Worm (Caenorhabditis elegans) whole organism, L1 larva: ENCODE measurements around the gene ptr-9.

Source experiments
- F16B12.6 ChIP-seq: fragments of 150-350 bp; optimal IDR thresholded peaks from 2 replicates; lab custom pipeline; 2014; ENCODE audit warnings: missing biosample characterization, missing genetic modification characterization
- Y116A8C.19 ChIP-seq: sonication (generic microtip); optimal IDR thresholded peaks from 2 replicates; lab custom pipeline; 2016; ENCODE audit warnings: missing compliant biosample characterization, missing genetic modification characterization, borderline replicate concordance
- alr-1 ChIP-seq: fragments of 200-800 bp; sonication (Bioruptor generic); optimal IDR thresholded peaks from 2 replicates; lab custom pipeline; 2018; ENCODE audit warnings: borderline replicate concordance, mild to moderate bottlenecking, missing genetic modification characterization, missing compliant biosample characterization
- ceh-88 ChIP-seq: fragments of 200-800 bp; sonication (Bioruptor generic); IDR thresholded peaks from 2 replicates; pipeline ENCODE4 v1.3.6; 2022; ENCODE audit warnings: missing genetic modification characterization, missing compliant biosample characterization
- ceh-90 ChIP-seq: sonication (generic microtip); optimal IDR thresholded peaks from 2 replicates; lab custom pipeline; 2016; ENCODE audit warnings: missing genetic modification characterization, missing compliant biosample characterization
- dsc-1 ChIP-seq: sonication (generic microtip); optimal IDR thresholded peaks from 2 replicates; lab custom pipeline; 2016; ENCODE audit warnings: mild to moderate bottlenecking, missing genetic modification characterization, missing compliant biosample characterization
- efl-1 ChIP-seq, 4 experiments: fragments of 150-350 bp; optimal IDR thresholded peaks in 3 of 4; peaks in 1 of 4; 1 replicate in 1 of 4; 2 replicates in 3 of 4; lab custom pipeline; 2014; ENCODE audit warnings: missing biosample characterization in 2 of 4, missing genetic modification characterization in 2 of 4, missing genetic modification reagents in 2 of 4
- efl-3 ChIP-seq: fragments of 200-800 bp; sonication (Bioruptor generic); optimal IDR thresholded peaks from 2 replicates; lab custom pipeline; 2018; ENCODE audit warnings: mild to moderate bottlenecking, missing genetic modification characterization, missing compliant biosample characterization
- egl-13 ChIP-seq: sonication (generic microtip); optimal IDR thresholded peaks from 2 replicates; lab custom pipeline; 2016; ENCODE audit warnings: missing genotype, missing genetic modification reagents, missing genetic modification characterization, missing compliant biosample characterization
- elt-2 ChIP-seq: sonication (generic microtip); optimal IDR thresholded peaks from 2 replicates; lab custom pipeline; 2016; ENCODE audit warnings: missing genetic modification characterization, mild to moderate bottlenecking, inconsistent platforms, missing compliant biosample characterization, missing genetic modification reagents
- fkh-10 ChIP-seq: sonication (generic microtip); optimal IDR thresholded peaks from 2 replicates; lab custom pipeline; 2017; ENCODE audit warnings: missing biosample characterization, missing genetic modification reagents, missing genetic modification characterization
- fkh-4 ChIP-seq: sonication (generic microtip); optimal IDR thresholded peaks from 2 replicates; lab custom pipeline; 2016; ENCODE audit warnings: missing compliant biosample characterization, missing genetic modification characterization, borderline replicate concordance
- fkh-8 ChIP-seq: sonication (generic microtip); optimal IDR thresholded peaks from 2 replicates; lab custom pipeline; 2016; ENCODE audit warnings: mild to moderate bottlenecking, missing genetic modification characterization, missing compliant biosample characterization
- fos-1 ChIP-seq: fragments of 150-350 bp; optimal IDR thresholded peaks from 2 replicates; lab custom pipeline; 2014; ENCODE audit warnings: missing biosample characterization, missing genetic modification characterization
- grh-1 ChIP-seq: fragments of 200-800 bp; sonication (Bioruptor generic); IDR thresholded peaks from 2 replicates; pipeline ENCODE4 v1.3.6; 2022; ENCODE audit warnings: missing genetic modification reagents, missing genetic modification characterization, missing compliant biosample characterization
- hlh-17 ChIP-seq: fragments of 200-800 bp; sonication (Bioruptor generic); optimal IDR thresholded peaks from 2 replicates; lab custom pipeline; 2018; ENCODE audit warnings: missing genetic modification characterization, mild to moderate bottlenecking, missing compliant biosample characterization, moderate library complexity, borderline replicate concordance
- hpl-2 ChIP-seq: fragments of 150-350 bp; optimal IDR thresholded peaks from 2 replicates; lab custom pipeline; 2014; ENCODE audit warnings: missing biosample characterization, missing genetic modification reagents, missing genetic modification characterization
- isw-1 ChIP-seq: fragments of 200-800 bp; sonication (Bioruptor generic); IDR thresholded peaks from 2 replicates; pipeline ENCODE4 v1.3.6; 2022; ENCODE audit warnings: missing genetic modification characterization, missing compliant biosample characterization
- jun-1 ChIP-seq: fragments of 150-350 bp; optimal IDR thresholded peaks from 2 replicates; lab custom pipeline; 2014; ENCODE audit warnings: missing biosample characterization, missing genetic modification reagents, missing genetic modification characterization
- lin-14 ChIP-seq: fragments of 200-800 bp; sonication (Bioruptor generic); optimal IDR thresholded peaks from 2 replicates; lab custom pipeline; 2018; ENCODE audit warnings: mild to moderate bottlenecking, missing genetic modification characterization, moderate library complexity, missing compliant biosample characterization
- lin-35 ChIP-seq, 2 experiments: fragments of 150-350 bp; optimal IDR thresholded peaks; 2 replicates each; lab custom pipeline; 2014; ENCODE audit warnings: missing biosample characterization in 2 of 2, missing genetic modification characterization in 2 of 2, missing genetic modification reagents in 2 of 2
- lsy-2 ChIP-seq, 2 experiments: fragments of 150-350 bp; optimal IDR thresholded peaks; 2 replicates each; lab custom pipeline; 2014; ENCODE audit warnings: missing biosample characterization in 2 of 2, missing genetic modification characterization in 2 of 2
- mdl-1 ChIP-seq, 2 experiments: fragments of 150-350 bp; optimal IDR thresholded peaks; 2 replicates each; lab custom pipeline; 2014 to 2017; ENCODE audit warnings: missing biosample characterization in 2 of 2, missing genetic modification characterization in 2 of 2, inconsistent platforms in 1 of 2
- mep-1 ChIP-seq: fragments of 150-350 bp; optimal IDR thresholded peaks from 2 replicates; lab custom pipeline; 2014; ENCODE audit warnings: missing biosample characterization, missing genetic modification characterization
- nhr-12 ChIP-seq: sonication (generic microtip); optimal IDR thresholded peaks from 2 replicates; lab custom pipeline; 2017; ENCODE audit warnings: missing biosample characterization, missing genetic modification characterization
- nhr-237 ChIP-seq: fragments of 150-350 bp; optimal IDR thresholded peaks from 2 replicates; lab custom pipeline; 2014; ENCODE audit warnings: missing biosample characterization, missing genetic modification characterization
- nhr-47 ChIP-seq: sonication (generic microtip); optimal IDR thresholded peaks from 2 replicates; lab custom pipeline; 2016; ENCODE audit warnings: mild to moderate bottlenecking, missing genetic modification characterization, moderate library complexity, missing compliant biosample characterization
- nhr-71 ChIP-seq: sonication (generic microtip); optimal IDR thresholded peaks from 2 replicates; lab custom pipeline; 2016; ENCODE audit warnings: mild to moderate bottlenecking, missing genetic modification characterization, moderate library complexity, missing compliant biosample characterization
- nhr-76 ChIP-seq: sonication (generic microtip); optimal IDR thresholded peaks from 2 replicates; lab custom pipeline; 2017; ENCODE audit warnings: missing biosample characterization, missing genetic modification characterization
- pax-3 ChIP-seq: fragments of 200-800 bp; sonication (Bioruptor generic); optimal IDR thresholded peaks from 2 replicates; lab custom pipeline; 2018; ENCODE audit warnings: mild to moderate bottlenecking, missing genetic modification characterization, moderate library complexity, missing compliant biosample characterization
- pqm-1 ChIP-seq: sonication (generic microtip); optimal IDR thresholded peaks from 3 replicates; lab custom pipeline; 2017; ENCODE audit warnings: missing biosample characterization, missing genetic modification characterization
- rnt-1 ChIP-seq: sonication (generic microtip); optimal IDR thresholded peaks from 2 replicates; lab custom pipeline; 2016; ENCODE audit warnings: mild to moderate bottlenecking, missing genetic modification characterization, moderate library complexity, missing compliant biosample characterization
- snpc-4 ChIP-seq: fragments of 150-350 bp; optimal IDR thresholded peaks from 2 replicates; lab custom pipeline; 2014; ENCODE audit warnings: missing biosample characterization, missing genetic modification characterization
- snu-23 ChIP-seq: sonication (generic microtip); optimal IDR thresholded peaks from 2 replicates; lab custom pipeline; 2016; ENCODE audit warnings: missing genetic modification characterization, missing compliant biosample characterization
- sox-4 ChIP-seq: sonication (generic microtip); optimal IDR thresholded peaks from 2 replicates; lab custom pipeline; 2016; ENCODE audit warnings: missing genetic modification characterization, missing compliant biosample characterization
- sup-37 ChIP-seq: fragments of 200-800 bp; sonication (Bioruptor generic); optimal IDR thresholded peaks from 2 replicates; lab custom pipeline; 2018; ENCODE audit warnings: mild to moderate bottlenecking, missing genetic modification characterization, missing compliant biosample characterization
- swsn-7 ChIP-seq: sonication (generic microtip); optimal IDR thresholded peaks from 2 replicates; lab custom pipeline; 2016; ENCODE audit warnings: missing genetic modification characterization, missing compliant biosample characterization
- tlp-1 ChIP-seq: fragments of 150-350 bp; optimal IDR thresholded peaks from 2 replicates; lab custom pipeline; 2014; ENCODE audit warnings: missing biosample characterization, missing genetic modification characterization
- unc-130 ChIP-seq: fragments of 150-350 bp; optimal IDR thresholded peaks from 2 replicates; lab custom pipeline; 2017; ENCODE audit warnings: missing biosample characterization, missing genetic modification characterization, inconsistent platforms
- unc-30 ChIP-seq: sonication (generic microtip); optimal IDR thresholded peaks from 2 replicates; lab custom pipeline; 2017; ENCODE audit warnings: missing biosample characterization, missing genetic modification characterization
- vab-15 ChIP-seq: sonication (generic microtip); optimal IDR thresholded peaks from 2 replicates; lab custom pipeline; 2017; ENCODE audit warnings: missing genotype, mild to moderate bottlenecking, missing genetic modification characterization, missing compliant biosample characterization
- xbp-1 ChIP-seq: sonication (generic microtip); optimal IDR thresholded peaks from 2 replicates; lab custom pipeline; 2016; ENCODE audit warnings: missing genetic modification characterization, missing compliant biosample characterization
- ztf-11 ChIP-seq, 2 experiments: sonication (generic microtip); optimal IDR thresholded peaks; 2 replicates each; lab custom pipeline; 2016 to 2017; ENCODE audit warnings: missing genetic modification characterization in 2 of 2, missing biosample characterization in 1 of 2, missing compliant biosample characterization in 1 of 2

ptr-9 gene

DNA sequence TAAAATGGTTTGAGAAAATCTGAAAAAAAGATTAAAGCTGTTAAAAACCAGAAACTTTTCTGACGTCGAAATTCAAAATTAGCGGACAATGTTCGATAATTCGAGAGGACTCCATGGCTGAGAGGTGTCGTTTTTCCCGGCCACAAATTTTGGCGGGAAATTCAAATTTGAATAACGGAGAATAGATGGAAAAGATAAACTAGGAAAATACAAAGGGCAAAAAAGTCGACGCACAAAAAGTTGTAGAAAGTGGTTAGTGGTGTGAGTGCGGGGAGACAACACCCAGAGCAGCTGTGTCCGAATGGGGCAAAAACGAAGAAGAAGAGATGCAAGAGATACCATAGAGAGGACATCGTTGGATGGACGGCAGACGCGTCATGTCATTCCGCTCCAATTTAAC is 29.6 kb upstream of the ptr-9 start, which contains the start of gene cls-3 (continued):
- TF ChIP-seq unc-130 (tag; lab: Kevin White, UChicago) = no peak
- peak; percentile 54 for TF ChIP-seq F16B12.6 (tag; lab: Kevin White, UChicago)
- no peak for TF ChIP-seq fkh-8
- TF ChIP-seq nhr-12 (tag; lab: Kevin White, UChicago) = no peak
- TF ChIP-seq sox-4 (tag; lab: Kevin White, UChicago) = no peak
- peak; percentile 61 for TF ChIP-seq snu-23 (GFP tag; lab: Kevin White, UChicago)
- TF ChIP-seq ztf-11 (tag; optimal IDR thresholded peaks at IDR 0.05; lab: Kevin White, UChicago) = peak in 1 of 2 experiments; percentile 45
- no peak for TF ChIP-seq pax-3 (tag; lab: Kevin White, UChicago)
- no peak for TF ChIP-seq nhr-76 (tag; lab: Kevin White, UChicago)
- TF ChIP-seq lsy-2 (tag; optimal IDR thresholded peaks at IDR 0.05; lab: Kevin White, UChicago) = peak; percentile 61 to 76
- no peak for TF ChIP-seq Y116A8C.19 (tag; lab: Kevin White, UChicago)
- TF ChIP-seq dsc-1 (tag; lab: Kevin White, UChicago) = peak; percentile 62
- TF ChIP-seq mep-1 (tag; lab: Kevin White, UChicago) = peak; percentile 27
- TF ChIP-seq nhr-47 (tag; lab: Kevin White, UChicago) = peak; percentile 68
- TF ChIP-seq grh-1 (GFP tag; lab: Robert Waterston, UW) = no peak
- TF ChIP-seq ceh-90 = no peak
- TF ChIP-seq fkh-4 (tag; lab: Kevin White, UChicago) = peak; percentile 5
- no peak for TF ChIP-seq mdl-1 (tag; optimal IDR thresholded peaks at IDR 0.05; lab: Kevin White, UChicago)
- TF ChIP-seq hlh-17 (GFP tag; lab: Kevin White, UChicago) = no peak
- peak; percentile 21 for TF ChIP-seq vab-15 (tag; lab: Kevin White, UChicago)
- no peak for TF ChIP-seq alr-1 (tag; lab: Kevin White, UChicago)
- TF ChIP-seq nhr-237 (tag; lab: Kevin White, UChicago) = no peak
- peak; percentile 34; the same call in 1 of the 2 replicates for TF ChIP-seq isw-1 (GFP tag; lab: Robert Waterston, UW)
- peak; percentile 88 for TF ChIP-seq rnt-1 (tag; lab: Kevin White, UChicago)
- no peak for TF ChIP-seq pqm-1 (tag; lab: Kevin White, UChicago)
- no peak for TF ChIP-seq snpc-4
- TF ChIP-seq efl-3 (GFP tag; lab: Kevin White, UChicago) = no peak
- TF ChIP-seq ceh-88 = no peak
- peak; percentile 13 for TF ChIP-seq egl-13
- TF ChIP-seq tlp-1 (tag; lab: Kevin White, UChicago) = no peak

- TF ChIP-seq jun-1 = no peak
- no peak for TF ChIP-seq efl-1 (optimal IDR thresholded peaks at IDR 0.05; lab: Kevin White, UChicago)
- peak in 1 of 2 experiments; percentile 5 for TF ChIP-seq efl-1 (GFP tag; optimal IDR thresholded peaks at IDR 0.05 in 1 of 2; lab: Kevin White, UChicago)
Measured at ce11 chrIII:9185722-9186121, 24.3 kb upstream of the ptr-9 start, which contains the start of gene ZC84.7. TSS of gene ZC84.7 (plus strand) at chrIII:9186022.

ce11 chrIII:9181246-9181645 is 19.8 kb upstream of the ptr-9 start, which contains the start of gene tax-4:
TSS of gene tax-4 (plus strand) at chrIII:9181546.
- TF ChIP-seq hpl-2 (GFP tag; lab: Kevin White, UChicago) (no peak), pqm-1 (tag; lab: Kevin White, UChicago) (no peak), fkh-4 (tag; lab: Kevin White, UChicago) (no peak), fos-1 (tag; lab: Kevin White, UChicago) (no peak), unc-30 (tag; lab: Kevin White, UChicago) (no peak), lin-35 (GFP tag; optimal IDR thresholded peaks at IDR 0.05; lab: Kevin White, UChicago) (no peak), elt-2 (tag; lab: Kevin White, UChicago) (no peak), swsn-7 (no peak), fkh-10 (no peak), nhr-71 (tag; lab: Kevin White, UChicago) (no peak), efl-1 (optimal IDR thresholded peaks at IDR 0.05; lab: Kevin White, UChicago) (no peak), efl-1 (GFP tag; optimal IDR thresholded peaks at IDR 0.05 in 1 of 2; lab: Kevin White, UChicago) (no peak), rnt-1 (tag; lab: Kevin White, UChicago) (no peak), sup-37 (no peak), snu-23 (GFP tag; lab: Kevin White, UChicago) (no peak), lin-14 (GFP tag; lab: Kevin White, UChicago) (no peak), xbp-1 (tag; lab: Kevin White, UChicago) (no peak), Y116A8C.19 (tag; lab: Kevin White, UChicago) (no peak), sox-4 (tag; lab: Kevin White, UChicago) (no peak), nhr-47 (tag; lab: Kevin White, UChicago) (no peak)
- TF ChIP-seq, all 84 proteins: peak for 0
